Worm (Caenorhabditis elegans): ENCODE results near the gene Y37E11B.10.

Gene Y37E11B.10

ce11 chrIV:3648634-3649240 is 42.5 kb upstream of the Y37E11B.10 start, which contains the start of gene CC8.2:
Gene CC8.2 (minus strand): TSS chrIV:3648684.
- TF ChIP-seq egrh-3 (GFP tag; IDR thresholded peaks at IDR 0.05), result peak; percentile 89
- TF ChIP-seq atf-7 (tag; optimal IDR thresholded peaks at IDR 0.05), result peak; percentile 12
- TF ChIP-seq ekl-4 (GFP tag; IDR thresholded peaks at IDR 0.05), result peak; percentile 72
- TF ChIP-seq ceh-27 (GFP tag; optimal IDR thresholded peaks at IDR 0.05), result peak; percentile 56
- no peak for TF ChIP-seq attf-5 (GFP tag; optimal IDR thresholded peaks at IDR 0.05)
- TF ChIP-seq lin-26 (GFP tag; IDR thresholded peaks at IDR 0.05), result peak; percentile 82
- no peak for TF ChIP-seq madf-10 (tag; optimal IDR thresholded peaks at IDR 0.05)
- TF ChIP-seq dpl-1 (GFP tag; optimal IDR thresholded peaks at IDR 0.05), result peak; percentile 49
- no peak for TF ChIP-seq ztf-6 (GFP tag; IDR thresholded peaks at IDR 0.05)
- TF ChIP-seq attf-3 (GFP tag; conservative IDR thresholded peaks at IDR 0.05), result no peak
- no peak for TF ChIP-seq nfya-1 (tag; optimal IDR thresholded peaks at IDR 0.05; ENCODE audit: borderline replicate concordance, insufficient read depth)
- peak; percentile 83 for TF ChIP-seq efl-1 (GFP tag; optimal IDR thresholded peaks at IDR 0.05)
- TF ChIP-seq C06A6.2 (GFP tag; conservative IDR thresholded peaks at IDR 0.05), result 0 out of 2 replicates have a peak, but pooled peaks have one; percentile 57
- TF ChIP-seq nhr-120 (GFP tag; IDR thresholded peaks at IDR 0.05), result no peak
- TF ChIP-seq D2030.7 (GFP tag; IDR thresholded peaks at IDR 0.05), result peak; percentile 38; the same call in 1 of the 2 replicates
- TF ChIP-seq somi-1 (GFP tag; optimal IDR thresholded peaks at IDR 0.05), result peak; percentile 43
- TF ChIP-seq madf-3 (GFP tag; IDR thresholded peaks at IDR 0.05), result 0 out of 2 replicates have a peak, but pooled peaks have one; percentile 41
- TF ChIP-seq pbrm-1 (GFP tag; IDR thresholded peaks at IDR 0.05), result no peak
- TF ChIP-seq athp-1 (tag; optimal IDR thresholded peaks at IDR 0.05), result peak; percentile 43
- TF ChIP-seq ztf-26 (tag; optimal IDR thresholded peaks at IDR 0.05), result peak; percentile 30
- no peak for TF ChIP-seq ztf-22 (GFP tag; optimal IDR thresholded peaks at IDR 0.05)
- no peak for TF ChIP-seq Y53F4B.3 (GFP tag; IDR thresholded peaks at IDR 0.05)
- TF ChIP-seq T26A5.8 (tag; optimal IDR thresholded peaks at IDR 0.05), result no peak
- TF ChIP-seq Y79H2A.3 (GFP tag; conservative IDR thresholded peaks at IDR 0.05), result 0 out of 2 replicates have a peak, but pooled peaks have one; percentile 30
- TF ChIP-seq madf-8 (GFP tag; conservative IDR thresholded peaks at IDR 0.05), result peak; percentile 92
- TF ChIP-seq F33H1.4 (GFP tag; IDR thresholded peaks at IDR 0.05), result peak; percentile 32; the same call in 1 of the 2 replicates
- TF ChIP-seq Y95B8A.8 (GFP tag; IDR thresholded peaks at IDR 0.05), result 0 out of 2 replicates have a peak, but pooled peaks have one; percentile 15
- no peak for TF ChIP-seq rpc-1 (optimal IDR thresholded peaks at IDR 0.05)
- TF ChIP-seq rpc-1 (tag; optimal IDR thresholded peaks at IDR 0.05), result no peak
- TF ChIP-seq pha-4 (tag; optimal IDR thresholded peaks at IDR 0.05), result no peak
- peak; percentile 75 for TF ChIP-seq zfh-2 (GFP tag; conservative IDR thresholded peaks at IDR 0.05)
- no peak for TF ChIP-seq ZK185.1 (tag; optimal IDR thresholded peaks at IDR 0.05; ENCODE audit: poor library complexity, severe bottlenecking)
- peak; percentile 18 for TF ChIP-seq chd-7 (tag; optimal IDR thresholded peaks at IDR 0.05)
- TF ChIP-seq cebp-1 (GFP tag; IDR thresholded peaks at IDR 0.05), result no peak
- peak; percentile 6 for TF ChIP-seq cebp-1 (tag; optimal IDR thresholded peaks at IDR 0.05)
- peak; percentile 28 for TF ChIP-seq tlf-1 (GFP tag; optimal IDR thresholded peaks at IDR 0.05)
- TF ChIP-seq lsl-1 (GFP tag; optimal IDR thresholded peaks at IDR 0.05), result no peak
- no peak for TF ChIP-seq lag-1 (GFP tag; IDR thresholded peaks at IDR 0.05)
- TF ChIP-seq ztf-18 (tag; optimal IDR thresholded peaks at IDR 0.05), result no peak
- TF ChIP-seq let-607 (tag; optimal IDR thresholded peaks at IDR 0.05), result no peak
- TF ChIP-seq F23B12.7 (tag; optimal IDR thresholded peaks at IDR 0.05; ENCODE audit: insufficient read depth), result no peak
- peak; percentile 57 for TF ChIP-seq mcd-1 (GFP tag; IDR thresholded peaks at IDR 0.05)
- TF ChIP-seq tbp1 (GFP tag; optimal IDR thresholded peaks at IDR 0.05), result no peak
- TF ChIP-seq F10E7.11 (tag; optimal IDR thresholded peaks at IDR 0.05), result no peak
- no peak for TF ChIP-seq ama-1 (optimal IDR thresholded peaks at IDR 0.05)
- TF ChIP-seq ama-1 (GFP tag; optimal IDR thresholded peaks at IDR 0.05), result no peak
- peak; percentile 63; the same call in 1 of the 2 replicates for TF ChIP-seq aptf-2 (GFP tag; conservative IDR thresholded peaks at IDR 0.05)
- peak; percentile 63 for TF ChIP-seq xnd-1 (tag; optimal IDR thresholded peaks at IDR 0.05)
- TF ChIP-seq hmg-20 (GFP tag; IDR thresholded peaks at IDR 0.05), result no peak

Data from whole organism, young adult.